Worm (Caenorhabditis elegans): ENCODE data around the gene C43G2.3.

ce11 chrIV:6552036-6552435, 26.0 kb upstream of the C43G2.3 start:
- TF ChIP-seq nhr-12 (tag; optimal IDR thresholded peaks at IDR 0.05) (no peak), mdl-1 (tag; optimal IDR thresholded peaks at IDR 0.05) (no peak), nhr-77 (tag; optimal IDR thresholded peaks at IDR 0.05) (no peak), egl-27 (tag; optimal IDR thresholded peaks at IDR 0.05) (no peak), ceh-16 (tag; optimal IDR thresholded peaks at IDR 0.05) (no peak), lin-39 (tag; optimal IDR thresholded peaks at IDR 0.05) (no peak), pha-4 (tag; optimal IDR thresholded peaks at IDR 0.05) (no peak), elt-1 (tag; optimal IDR thresholded peaks at IDR 0.05) (no peak), fkh-2 (tag; optimal IDR thresholded peaks at IDR 0.05) (no peak), snpc-4 (tag; optimal IDR thresholded peaks at IDR 0.05) (no peak), aly-2 (tag; optimal IDR thresholded peaks at IDR 0.05) (no peak), unc-62 (GFP tag; optimal IDR thresholded peaks at IDR 0.05) (no peak), nhr-11 (tag; optimal IDR thresholded peaks at IDR 0.05) (no peak), ceh-9 (tag; optimal IDR thresholded peaks at IDR 0.05) (no peak)

All from whole organism, L3 larva.